Worm (Caenorhabditis elegans) whole organism, L3 larva: ENCODE results near the gene F49C12.4.

Experiments
- ceh-28 ChIP-seq: fragments of 150-350 bp; optimal IDR thresholded peaks from 2 replicates; lab custom pipeline; 2014; ENCODE audit warnings: missing biosample characterization, missing genetic modification reagents, missing genetic modification characterization
- elt-1 ChIP-seq: fragments of 150-350 bp; optimal IDR thresholded peaks from 2 replicates; lab custom pipeline; 2014; ENCODE audit warnings: missing biosample characterization, missing genetic modification characterization
- nfya-1 ChIP-seq: sonication (generic microtip); optimal IDR thresholded peaks from 2 replicates; lab custom pipeline; 2017; ENCODE audit warnings: missing genetic modification characterization, mild to moderate bottlenecking, missing compliant biosample characterization, antibody characterized with exemption, moderate library complexity; ENCODE audit not compliant: insufficient read depth
- snpc-4 ChIP-seq: fragments of 150-350 bp; optimal IDR thresholded peaks from 2 replicates; lab custom pipeline; 2014; ENCODE audit warnings: missing biosample characterization, missing genetic modification characterization
- zag-1 ChIP-seq: fragments of 150-350 bp; optimal IDR thresholded peaks from 2 replicates; lab custom pipeline; 2014; ENCODE audit warnings: missing biosample characterization, missing genetic modification characterization

ce11 chrIV:9327706-9328105 lies 23.8 kb upstream of the F49C12.4 start, which contains the start of gene clec-183:
- TF ChIP-seq zag-1 (tag; lab: Kevin White, UChicago) (no peak), nfya-1 (tag; lab: Kevin White, UChicago) (no peak), elt-1 (tag; lab: Kevin White, UChicago) (no peak), ceh-28 (tag; lab: Kevin White, UChicago) (no peak), snpc-4 (no peak)
